Fruit fly (Drosophila melanogaster) whole organism: ENCODE results near the gene CG14204.

Source experiments
- CG8478 ChIP-seq: fragments of >200 bp; optimal IDR thresholded peaks from 2 replicates; lab custom pipeline; 2018; ENCODE audit warnings: inconsistent platforms
- Dll ChIP-seq: fragments of >200 bp; optimal IDR thresholded peaks from 2 replicates; lab custom pipeline; 2017
- usp ChIP-seq: fragments of >200 bp; optimal IDR thresholded peaks from 2 replicates; lab custom pipeline; 2017; ENCODE audit warnings: missing biosample characterization, missing genetic modification characterization, mixed read lengths

dm6 chrX:19548438-19548837, 35.0 kb upstream of the CG14204 start:
- no peak for TF ChIP-seq Dll (lab: Kevin White, UChicago)
- no peak for TF ChIP-seq CG8478 (lab: Kevin White, UChicago)
- no peak for TF ChIP-seq usp (GFP tag; lab: Kevin White, UChicago)
